Worm (Caenorhabditis elegans): ENCODE measurements around the gene C35B8.3.

C35B8.3 gene

ce11 chrX:9231556-9231955 is 17.8 kb downstream of the C35B8.3 start:
- TF ChIP-seq C16A3.4 (tag; optimal IDR thresholded peaks at IDR 0.05) (no peak), rnt-1 (tag; optimal IDR thresholded peaks at IDR 0.05) (no peak), mef-2 (tag; optimal IDR thresholded peaks at IDR 0.05) (no peak), mep-1 (tag; optimal IDR thresholded peaks at IDR 0.05) (no peak), ceh-8 (GFP tag; optimal IDR thresholded peaks at IDR 0.05) (no peak), fkh-8 (tag; optimal IDR thresholded peaks at IDR 0.05) (no peak), egl-13 (tag; optimal IDR thresholded peaks at IDR 0.05) (no peak), elt-2 (tag; optimal IDR thresholded peaks at IDR 0.05) (peak; percentile 22), hlh-4 (tag; optimal IDR thresholded peaks at IDR 0.05) (no peak), nhr-12 (tag; optimal IDR thresholded peaks at IDR 0.05) (no peak), pag-3 (tag; optimal IDR thresholded peaks at IDR 0.05; ENCODE audit: borderline replicate concordance, insufficient read depth) (no peak), efl-1 (optimal IDR thresholded peaks at IDR 0.05) (no peak), efl-1 (GFP tag; optimal IDR thresholded peaks at IDR 0.05 in 1 of 2) (peak in 1 of 2 experiments; percentile 83), ceh-90 (tag; optimal IDR thresholded peaks at IDR 0.05) (no peak), zip-4 (GFP tag; optimal IDR thresholded peaks at IDR 0.05) (no peak)

DNA sequence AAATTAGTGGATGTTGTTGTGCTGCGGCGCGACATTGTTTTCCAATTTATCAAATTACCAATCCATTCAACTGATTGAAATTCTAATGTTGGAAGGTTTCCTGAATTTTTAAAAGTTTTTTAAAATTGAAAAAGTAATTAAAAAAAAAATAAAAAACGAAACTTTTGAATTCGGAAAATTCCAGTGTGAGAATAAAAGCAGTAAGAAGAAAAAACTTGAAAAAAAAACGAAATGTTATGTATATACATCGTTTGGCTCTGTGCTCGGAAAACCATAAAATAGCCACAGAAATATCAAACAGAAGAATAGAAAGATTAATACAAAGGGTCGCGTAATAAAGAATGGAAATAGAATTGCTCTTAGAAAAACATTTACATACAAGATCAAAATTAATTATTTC is 18.3 kb downstream of the C35B8.3 start, which contains the start of gene vav-1:
Gene vav-1, minus strand, starts transcription at position 101 of the 400 bp plus-strand sequence.
- no peak for TF ChIP-seq ets-5 (GFP tag; IDR thresholded peaks at IDR 0.05)
- TF ChIP-seq grh-1 (GFP tag; IDR thresholded peaks at IDR 0.05) = no peak
- no peak for TF ChIP-seq sptf-1 (tag; optimal IDR thresholded peaks at IDR 0.05)
- no peak for TF ChIP-seq zip-4 (GFP tag; optimal IDR thresholded peaks at IDR 0.05)

ce11 chrX:9233805-9234204 is 20.1 kb downstream of the C35B8.3 start:
- TF ChIP-seq ces-1 (GFP tag; optimal IDR thresholded peaks at IDR 0.05) = no peak

- TF ChIP-seq nhr-90 (tag; optimal IDR thresholded peaks at IDR 0.05; ENCODE audit: poor library complexity) (no peak), nhr-28 (tag; optimal IDR thresholded peaks at IDR 0.05) (no peak), swsn-7 (tag; optimal IDR thresholded peaks at IDR 0.05) (no peak), irx-1 (tag; optimal IDR thresholded peaks at IDR 0.05) (no peak), unc-98 (GFP tag; IDR thresholded peaks at IDR 0.05) (no peak), ama-1 (optimal IDR thresholded peaks at IDR 0.05) (no peak), lin-35 (GFP tag; optimal IDR thresholded peaks at IDR 0.05) (no peak)
Measured at ce11 chrX:9234518-9234917, 20.8 kb downstream of the C35B8.3 start, which contains the start of gene col-175. Gene col-175, minus strand, starts transcription at chrX:9234618.

DNA sequence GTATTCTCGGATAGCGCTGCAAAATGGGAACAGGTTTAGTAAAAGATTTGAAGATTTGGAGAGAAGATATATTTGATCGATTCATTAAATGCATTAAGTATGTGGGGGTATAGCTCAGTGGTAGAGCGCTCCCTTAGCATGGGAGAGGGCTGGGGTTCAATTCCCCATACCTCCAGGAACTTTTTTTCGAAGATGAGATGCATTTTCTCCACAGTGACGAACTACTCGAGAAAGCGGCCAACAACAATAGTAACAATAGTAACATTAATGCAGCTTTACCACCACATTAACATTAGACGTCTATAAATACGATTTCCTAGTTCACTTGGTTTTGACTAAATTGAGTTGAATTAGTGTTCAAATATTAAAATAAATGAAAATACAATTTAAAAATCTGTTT is 24.0 kb downstream of the C35B8.3 start:
- TF ChIP-seq hlh-4 (tag; optimal IDR thresholded peaks at IDR 0.05) (no peak), pqm-1 (tag; optimal IDR thresholded peaks at IDR 0.05) (no peak)

ce11 chrX:9238692-9239091 is 25.0 kb downstream of the C35B8.3 start:
- TF ChIP-seq efl-1 (optimal IDR thresholded peaks at IDR 0.05) = no peak
- no peak for TF ChIP-seq efl-1 (GFP tag; optimal IDR thresholded peaks at IDR 0.05 in 1 of 2)
- TF ChIP-seq aha-1 (tag; optimal IDR thresholded peaks at IDR 0.05) = no peak
- TF ChIP-seq nhr-76 (tag; optimal IDR thresholded peaks at IDR 0.05) = no peak
- TF ChIP-seq unc-86 (tag; optimal IDR thresholded peaks at IDR 0.05) = no peak
- TF ChIP-seq nhr-90 (tag; optimal IDR thresholded peaks at IDR 0.05; ENCODE audit: poor library complexity) = peak; percentile 23
- TF ChIP-seq ces-1 (GFP tag; optimal IDR thresholded peaks at IDR 0.05) = no peak
- TF ChIP-seq fos-1 (tag; optimal IDR thresholded peaks at IDR 0.05) = no peak
- peak in 1 of 2 experiments; percentile 3 for TF ChIP-seq lin-35 (GFP tag; optimal IDR thresholded peaks at IDR 0.05)
- TF ChIP-seq sox-4 (tag; optimal IDR thresholded peaks at IDR 0.05) = no peak
- TF ChIP-seq skn-1 (tag; optimal IDR thresholded peaks at IDR 0.05) = no peak
- no peak for TF ChIP-seq unc-130 (tag; optimal IDR thresholded peaks at IDR 0.05)
- no peak for TF ChIP-seq elt-2 (tag; optimal IDR thresholded peaks at IDR 0.05)
- no peak for TF ChIP-seq nhr-71 (tag; optimal IDR thresholded peaks at IDR 0.05)
- TF ChIP-seq egl-13 (tag; optimal IDR thresholded peaks at IDR 0.05) = no peak
- TF ChIP-seq efl-3 (GFP tag; optimal IDR thresholded peaks at IDR 0.05) = no peak
- TF ChIP-seq xbp-1 (tag; optimal IDR thresholded peaks at IDR 0.05) = no peak
- no peak for TF ChIP-seq aly-2 (tag; optimal IDR thresholded peaks at IDR 0.05)
- TF ChIP-seq ama-1 (optimal IDR thresholded peaks at IDR 0.05) = no peak
